Worm (Caenorhabditis elegans): ENCODE measurements around the gene smcl-1.

The smcl-1 gene

DNA sequence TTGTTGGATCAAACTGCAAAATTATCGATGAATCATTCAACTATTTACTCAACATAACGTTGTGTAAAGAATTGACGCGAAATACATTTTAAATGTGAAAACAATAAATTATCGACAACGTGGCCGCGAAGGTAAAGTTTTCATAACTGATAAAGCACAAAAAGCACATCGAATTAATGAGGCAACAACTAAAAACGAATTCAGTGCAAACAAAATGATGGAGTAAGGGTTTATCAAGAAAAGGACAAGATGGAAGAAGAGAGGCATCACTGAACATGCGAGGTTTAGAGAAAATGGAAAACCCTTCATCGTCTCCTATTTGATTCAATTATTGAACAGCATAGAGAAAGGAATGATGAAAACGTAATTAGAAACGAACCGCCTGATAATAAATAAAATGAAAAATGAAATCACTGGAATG, 30.5 kb downstream of the smcl-1 start, which contains the start of gene D1053.4:
Gene D1053.4, minus strand, starts transcription at position 20 of the 421 bp plus-strand sequence.
- TF ChIP-seq ztf-23 (GFP tag; IDR thresholded peaks at IDR 0.05) (no peak), tab-1 (GFP tag; IDR thresholded peaks at IDR 0.05) (no peak), cog-1 (tag; optimal IDR thresholded peaks at IDR 0.05) (no peak), T22C8.4 (GFP tag; IDR thresholded peaks at IDR 0.05) (no peak), klf-2 (GFP tag; conservative IDR thresholded peaks at IDR 0.05) (no peak), flt-1 (GFP tag; IDR thresholded peaks at IDR 0.05) (no peak), ref-1 (GFP tag; conservative IDR thresholded peaks at IDR 0.05) (no peak), med-1 (GFP tag; optimal IDR thresholded peaks at IDR 0.05; ENCODE audit: insufficient read depth) (no peak), ztf-29 (GFP tag; IDR thresholded peaks at IDR 0.05) (no peak)

DNA sequence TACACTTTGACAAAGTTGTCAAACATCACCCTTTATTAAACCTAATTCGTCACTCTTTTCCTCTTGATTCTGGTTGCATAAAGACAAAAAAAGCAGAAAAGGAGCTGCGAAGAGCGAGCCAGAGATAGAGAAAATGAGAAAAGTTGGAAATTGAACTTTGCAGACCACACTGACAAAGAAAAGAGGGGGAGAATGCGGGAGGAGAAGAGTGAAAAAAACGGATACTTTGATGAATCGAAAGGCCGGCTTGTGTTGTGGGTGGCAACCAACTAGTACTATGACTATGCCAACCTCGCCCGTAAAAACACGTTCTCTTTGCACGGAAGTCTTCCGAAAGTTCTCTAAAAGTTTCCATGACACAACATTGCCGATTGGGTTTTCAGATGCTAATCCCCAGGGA, 32.4 kb downstream of the smcl-1 start:
- no peak for TF ChIP-seq tab-1 (GFP tag; IDR thresholded peaks at IDR 0.05)
- TF ChIP-seq klf-2 (GFP tag; conservative IDR thresholded peaks at IDR 0.05): no peak
- TF ChIP-seq ztf-29 (GFP tag; IDR thresholded peaks at IDR 0.05): no peak
- TF ChIP-seq cog-1 (tag; optimal IDR thresholded peaks at IDR 0.05): no peak

DNA sequence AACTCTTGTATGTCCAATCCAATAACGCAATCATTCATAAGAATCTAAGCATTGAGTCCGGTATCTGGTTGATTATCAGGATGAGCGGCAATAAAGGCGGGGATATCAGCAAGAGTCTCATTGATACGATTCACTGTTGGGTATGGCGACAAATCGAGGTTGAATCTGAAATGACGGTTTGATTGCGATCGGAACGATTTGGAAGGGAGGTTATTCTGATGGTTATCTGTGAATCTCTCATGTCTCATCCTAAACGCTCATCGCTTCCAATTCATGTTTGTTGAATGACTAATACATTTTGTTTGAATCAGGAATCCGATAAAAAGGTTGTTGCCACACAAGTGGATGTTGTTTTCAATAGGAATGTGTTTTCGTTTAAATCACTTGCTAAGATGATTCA, 33.2 kb downstream of the smcl-1 start:
- TF ChIP-seq T22C8.4 (GFP tag; IDR thresholded peaks at IDR 0.05): no peak

DNA sequence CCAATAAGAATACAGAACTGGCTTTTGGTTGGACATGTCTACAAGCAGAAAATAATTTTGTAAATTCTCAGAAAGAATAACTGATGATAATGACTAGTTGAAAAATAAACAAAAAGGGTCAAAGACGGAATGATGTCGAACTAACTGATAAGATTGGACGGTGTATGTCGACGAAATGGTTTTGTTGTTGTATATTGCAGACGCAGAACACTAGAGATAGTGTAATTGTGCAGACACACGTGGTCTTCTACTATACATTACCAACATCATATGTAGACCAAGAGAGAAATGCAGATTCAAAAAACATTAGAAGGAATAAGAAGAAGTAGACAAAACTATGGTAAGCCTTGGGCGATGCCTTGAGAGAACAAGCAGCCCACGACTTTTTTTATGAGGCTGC, 34.5 kb downstream of the smcl-1 start, which contains the start of the genes gst-42 and D1053.2:
Gene gst-42, minus strand, starts transcription at position 176 of the 400 bp plus-strand sequence.
Gene D1053.2, plus strand, starts transcription at position 391 of the 400 bp plus-strand sequence.
- no peak for TF ChIP-seq med-1 (GFP tag; optimal IDR thresholded peaks at IDR 0.05; ENCODE audit: insufficient read depth)
- TF ChIP-seq flt-1 (GFP tag; IDR thresholded peaks at IDR 0.05): no peak
- TF ChIP-seq ztf-23 (GFP tag; IDR thresholded peaks at IDR 0.05): no peak
- no peak for TF ChIP-seq klf-2 (GFP tag; conservative IDR thresholded peaks at IDR 0.05)
- TF ChIP-seq ztf-29 (GFP tag; IDR thresholded peaks at IDR 0.05): no peak
- TF ChIP-seq T22C8.4 (GFP tag; IDR thresholded peaks at IDR 0.05): no peak
- TF ChIP-seq cog-1 (tag; optimal IDR thresholded peaks at IDR 0.05): no peak
- TF ChIP-seq tab-1 (GFP tag; IDR thresholded peaks at IDR 0.05): no peak
- no peak for TF ChIP-seq ref-1 (GFP tag; conservative IDR thresholded peaks at IDR 0.05)

DNA sequence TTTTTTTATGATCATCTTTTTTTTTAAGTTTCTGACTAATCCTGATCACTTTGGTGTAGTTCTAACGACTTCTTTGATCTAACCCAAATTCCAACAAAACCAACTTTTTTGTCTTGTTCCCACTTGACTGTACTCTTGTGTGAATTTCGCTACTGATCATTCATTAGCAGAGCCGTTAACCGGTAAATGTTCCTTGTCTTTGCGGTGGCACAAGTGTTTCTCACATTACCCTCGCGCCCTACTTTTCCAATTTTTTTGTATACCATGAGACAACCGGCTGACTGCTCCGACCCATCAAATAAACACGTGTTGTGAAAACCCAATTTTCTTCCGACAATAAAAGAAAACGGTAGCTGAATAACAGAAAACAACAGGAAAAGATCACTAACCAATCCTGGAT, 39.5 kb downstream of the smcl-1 start:
- TF ChIP-seq flt-1 (GFP tag; IDR thresholded peaks at IDR 0.05) (no peak), tab-1 (GFP tag; IDR thresholded peaks at IDR 0.05) (no peak), T22C8.4 (GFP tag; IDR thresholded peaks at IDR 0.05) (no peak), cog-1 (tag; optimal IDR thresholded peaks at IDR 0.05) (no peak), ztf-29 (GFP tag; IDR thresholded peaks at IDR 0.05) (no peak), med-1 (GFP tag; optimal IDR thresholded peaks at IDR 0.05; ENCODE audit: insufficient read depth) (no peak), ztf-23 (GFP tag; IDR thresholded peaks at IDR 0.05) (no peak), ref-1 (GFP tag; conservative IDR thresholded peaks at IDR 0.05) (no peak)

DNA sequence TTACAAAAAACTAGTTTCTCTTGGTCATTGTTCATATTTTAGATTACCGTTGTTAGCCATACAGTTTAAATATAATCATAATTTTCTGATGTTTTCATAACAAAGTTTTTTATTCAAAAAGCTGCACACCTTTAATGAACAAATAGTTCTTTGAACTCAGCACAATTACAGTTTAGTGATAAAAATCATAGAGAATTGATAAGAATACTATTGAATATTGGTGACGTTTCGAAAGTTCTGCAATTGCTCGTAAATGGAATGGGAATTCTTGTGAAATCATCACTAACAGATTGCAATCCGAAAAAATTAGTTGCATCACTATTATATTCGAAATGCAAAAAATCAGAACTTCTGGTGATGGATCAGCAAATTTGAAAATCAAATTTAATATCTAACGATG, 40.8 kb downstream of the smcl-1 start:
- no peak for TF ChIP-seq flt-1 (GFP tag; IDR thresholded peaks at IDR 0.05)
- TF ChIP-seq klf-2 (GFP tag; conservative IDR thresholded peaks at IDR 0.05): no peak
- no peak for TF ChIP-seq tab-1 (GFP tag; IDR thresholded peaks at IDR 0.05)
- TF ChIP-seq ztf-29 (GFP tag; IDR thresholded peaks at IDR 0.05): no peak
- no peak for TF ChIP-seq cog-1 (tag; optimal IDR thresholded peaks at IDR 0.05)
- no peak for TF ChIP-seq med-1 (GFP tag; optimal IDR thresholded peaks at IDR 0.05; ENCODE audit: insufficient read depth)

DNA sequence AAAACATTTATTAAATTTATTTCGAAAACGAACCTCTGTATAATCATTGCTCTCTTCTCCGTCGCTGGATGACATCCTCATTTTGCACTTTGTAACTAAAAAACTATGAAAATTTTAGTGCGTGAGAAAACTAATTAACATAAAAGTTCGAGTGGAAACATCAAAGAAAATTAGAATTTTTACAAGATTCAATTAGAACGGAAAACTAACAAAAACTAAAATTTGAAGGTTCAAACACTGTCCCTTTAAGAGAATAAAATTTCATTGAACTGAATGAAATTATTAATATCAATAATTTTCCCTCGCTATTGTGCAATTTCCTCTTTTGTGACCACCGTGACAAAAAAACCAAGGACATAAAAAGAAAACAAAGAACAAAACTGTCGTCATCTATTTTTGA, 43.8 kb downstream of the smcl-1 start, which contains the start of gene D1053.3:
Gene D1053.3, minus strand, starts transcription at position 101 of the 400 bp plus-strand sequence.
- TF ChIP-seq klf-2 (GFP tag; conservative IDR thresholded peaks at IDR 0.05): no peak
- no peak for TF ChIP-seq med-1 (GFP tag; optimal IDR thresholded peaks at IDR 0.05; ENCODE audit: insufficient read depth)
- TF ChIP-seq tab-1 (GFP tag; IDR thresholded peaks at IDR 0.05): no peak
- no peak for TF ChIP-seq ztf-29 (GFP tag; IDR thresholded peaks at IDR 0.05)
- no peak for TF ChIP-seq ztf-23 (GFP tag; IDR thresholded peaks at IDR 0.05)
- TF ChIP-seq flt-1 (GFP tag; IDR thresholded peaks at IDR 0.05): no peak
- no peak for TF ChIP-seq T22C8.4 (GFP tag; IDR thresholded peaks at IDR 0.05)
- no peak for TF ChIP-seq ref-1 (GFP tag; conservative IDR thresholded peaks at IDR 0.05)
- no peak for TF ChIP-seq cog-1 (tag; optimal IDR thresholded peaks at IDR 0.05)

DNA sequence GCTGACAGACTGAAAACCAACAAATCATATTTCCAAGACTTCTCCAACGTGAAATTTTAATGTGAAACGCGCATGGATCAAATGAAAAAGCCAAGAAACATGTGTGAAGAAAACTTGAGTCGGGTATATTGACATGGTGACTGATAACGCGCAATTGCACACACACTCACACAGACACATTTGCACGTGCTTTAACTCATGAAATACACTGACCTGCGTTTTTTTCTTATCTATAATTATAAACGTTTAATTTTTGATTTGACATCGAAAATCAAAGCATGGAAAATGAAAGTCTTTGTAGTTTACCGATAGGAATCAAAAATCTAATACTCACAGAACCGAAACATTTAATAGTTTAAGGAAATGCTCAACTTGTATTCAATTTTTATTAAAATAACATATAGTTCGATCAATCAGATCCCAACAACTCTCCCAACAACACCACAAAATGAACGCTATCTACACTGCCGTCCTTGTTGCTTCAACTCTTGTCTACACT, 45.4 kb downstream of the smcl-1 start, which contains the start of gene nspa-9:
Gene nspa-9, plus strand, starts transcription at position 449 of the 499 bp plus-strand sequence.
- no peak for TF ChIP-seq T22C8.4 (GFP tag; IDR thresholded peaks at IDR 0.05)
- no peak for TF ChIP-seq ref-1 (GFP tag; conservative IDR thresholded peaks at IDR 0.05)

DNA sequence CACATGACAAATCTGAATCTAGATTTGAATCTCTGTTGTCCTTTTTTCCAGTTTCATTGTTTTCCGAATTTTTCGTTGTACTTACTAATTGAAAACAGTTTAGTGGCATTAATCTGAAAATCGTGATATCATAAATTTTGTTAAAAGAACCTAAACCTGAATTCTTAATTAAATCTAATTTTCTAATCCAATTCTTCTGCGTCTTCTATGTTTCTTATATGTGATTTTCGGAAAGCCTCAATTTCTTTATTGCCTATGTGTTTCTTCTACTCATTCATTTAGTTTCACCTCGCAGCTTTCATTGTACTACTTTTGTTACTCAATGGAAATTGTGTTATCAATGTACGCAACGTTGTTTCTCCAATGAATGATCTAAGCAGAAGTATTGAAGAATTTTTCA, 50.5 kb downstream of the smcl-1 start:
- TF ChIP-seq tab-1 (GFP tag; IDR thresholded peaks at IDR 0.05): no peak
- no peak for TF ChIP-seq T22C8.4 (GFP tag; IDR thresholded peaks at IDR 0.05)
- no peak for TF ChIP-seq klf-2 (GFP tag; conservative IDR thresholded peaks at IDR 0.05)
- no peak for TF ChIP-seq ref-1 (GFP tag; conservative IDR thresholded peaks at IDR 0.05)
- no peak for TF ChIP-seq ztf-29 (GFP tag; IDR thresholded peaks at IDR 0.05)
- no peak for TF ChIP-seq med-1 (GFP tag; optimal IDR thresholded peaks at IDR 0.05; ENCODE audit: insufficient read depth)
- TF ChIP-seq ztf-23 (GFP tag; IDR thresholded peaks at IDR 0.05): no peak
- no peak for TF ChIP-seq cog-1 (tag; optimal IDR thresholded peaks at IDR 0.05)
- TF ChIP-seq flt-1 (GFP tag; IDR thresholded peaks at IDR 0.05): no peak

Measured in whole organism, midembryonic.